Worm (Caenorhabditis elegans) whole organism, L4/young adult: ENCODE results near the gene pgp-7.

Experiments
- W03F9.2 ChIP-seq: fragments of 150-350 bp; optimal IDR thresholded peaks from 2 replicates; lab custom pipeline; 2014; ENCODE audit warnings: missing biosample characterization, missing genetic modification characterization
- him-1 ChIP-seq: sonication (generic microtip); optimal IDR thresholded peaks from 2 replicates; lab custom pipeline; 2016; ENCODE audit warnings: missing genotype, missing genetic modification reagents, missing genetic modification characterization, missing compliant biosample characterization

DNA sequence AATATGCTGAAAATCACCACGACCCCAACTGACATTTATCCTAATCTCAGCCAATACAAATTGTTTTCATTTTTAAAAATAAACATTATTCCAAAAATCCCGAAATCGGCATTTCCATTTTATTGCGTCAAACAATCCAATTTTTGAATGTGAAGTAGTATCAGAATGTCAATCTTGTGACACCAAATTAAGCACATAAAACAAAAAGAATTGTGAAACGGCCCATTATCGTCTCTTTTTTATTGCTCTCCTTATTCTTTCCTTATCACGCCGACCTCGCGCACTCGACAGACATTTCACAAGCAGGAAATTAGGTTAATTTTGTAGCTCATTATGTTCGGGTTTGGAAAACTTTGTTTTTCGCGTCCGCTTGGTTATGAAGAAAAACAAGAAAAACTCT lies 10.5 kb upstream of the pgp-7 start, which contains the start of gene T21E8.4:
- TF ChIP-seq W03F9.2 (tag; lab: Kevin White, UChicago) (no peak), him-1 (tag; lab: Kevin White, UChicago) (no peak)
